Fruit fly (Drosophila melanogaster): Measurements from ENCODE around the gene waw.

DNA sequence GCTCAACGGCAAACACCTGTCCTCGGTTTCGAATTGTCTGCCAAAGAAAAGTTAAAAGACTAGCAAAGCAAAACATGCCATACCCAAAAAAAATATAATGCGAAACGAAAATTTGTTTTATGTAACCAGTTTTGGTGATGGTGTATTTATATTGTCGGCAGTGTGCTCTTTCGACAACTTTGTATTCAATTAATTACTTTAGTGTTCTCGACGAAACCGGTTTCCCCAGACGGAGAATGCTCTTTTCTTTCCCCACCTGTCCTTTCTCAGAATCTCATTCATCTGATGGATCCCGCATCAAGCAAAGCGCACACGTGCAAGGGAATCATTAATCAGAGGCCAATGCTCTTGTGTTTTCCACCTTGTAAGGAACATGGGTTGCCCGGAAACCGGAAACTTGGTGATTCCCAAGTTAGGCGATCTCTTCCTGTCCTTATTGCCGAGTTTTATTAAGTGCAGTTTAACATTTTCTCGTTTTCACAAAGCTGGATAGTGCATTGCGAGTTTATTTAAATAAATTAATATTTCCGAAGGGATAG, 15.6 kb downstream of the waw start:
- no peak for TF ChIP-seq ttk (optimal IDR thresholded peaks at IDR 0.05)
- no peak for TF ChIP-seq Myc (optimal IDR thresholded peaks at IDR 0.05)

Measured in Kc167 (cell line).